Worm (Caenorhabditis elegans) whole organism, L1 larva: Measurements from ENCODE around the gene sshk-1.

Experiments used
- C04F5.9 ChIP-seq: sonication (generic microtip); optimal IDR thresholded peaks from 2 replicates; lab custom pipeline; 2016; ENCODE audit warnings: missing genetic modification characterization, missing compliant biosample characterization
- C34B4.2 ChIP-seq: sonication (generic microtip); optimal IDR thresholded peaks from 2 replicates; lab custom pipeline; 2017; ENCODE audit warnings: mild to moderate bottlenecking, missing genetic modification characterization, missing compliant biosample characterization
- F16B12.6 ChIP-seq: fragments of 150-350 bp; optimal IDR thresholded peaks from 2 replicates; lab custom pipeline; 2014; ENCODE audit warnings: missing biosample characterization, missing genetic modification characterization
- Y116A8C.19 ChIP-seq: sonication (generic microtip); optimal IDR thresholded peaks from 2 replicates; lab custom pipeline; 2016; ENCODE audit warnings: missing compliant biosample characterization, missing genetic modification characterization, borderline replicate concordance
- aha-1 ChIP-seq: fragments of 150-350 bp; optimal IDR thresholded peaks from 2 replicates; lab custom pipeline; 2014; ENCODE audit warnings: missing biosample characterization, missing genetic modification characterization
- aly-2 ChIP-seq: fragments of 150-350 bp; optimal IDR thresholded peaks from 2 replicates; lab custom pipeline; 2014; ENCODE audit warnings: missing biosample characterization, missing genetic modification characterization
- ama-1 ChIP-seq: fragments of 150-350 bp; optimal IDR thresholded peaks from 2 replicates; lab custom pipeline; 2014
- ceh-63 ChIP-seq: fragments of 200-800 bp; sonication (Bioruptor generic); optimal IDR thresholded peaks from 2 replicates; lab custom pipeline; 2018; ENCODE audit warnings: mild to moderate bottlenecking, missing genetic modification characterization, missing compliant biosample characterization
- ceh-8 ChIP-seq: fragments of 200-800 bp; sonication (Bioruptor generic); optimal IDR thresholded peaks from 2 replicates; lab custom pipeline; 2018; ENCODE audit warnings: mild to moderate bottlenecking, missing genetic modification characterization, moderate library complexity, missing compliant biosample characterization
- ceh-82 ChIP-seq, 3 experiments: fragments of 150-350 bp in 1 of 3; sonication (generic microtip) in 2 of 3; optimal IDR thresholded peaks; 2 replicates each; lab custom pipeline; 2014 to 2017; ENCODE audit warnings: missing biosample characterization in 3 of 3, missing genetic modification characterization in 3 of 3
- ceh-88 ChIP-seq: fragments of 200-800 bp; sonication (Bioruptor generic); IDR thresholded peaks from 2 replicates; pipeline ENCODE4 v1.3.6; 2022; ENCODE audit warnings: missing genetic modification characterization, missing compliant biosample characterization
- ces-1 ChIP-seq: fragments of 150-350 bp; optimal IDR thresholded peaks from 2 replicates; lab custom pipeline; 2014; ENCODE audit warnings: missing biosample characterization, missing genetic modification reagents, missing genetic modification characterization
- dpl-1 ChIP-seq, 3 experiments: fragments of 150-350 bp in 2 of 3; sonication (generic microtip) in 1 of 3; optimal IDR thresholded peaks; 2 replicates each; lab custom pipeline; 2014 to 2017; ENCODE audit warnings: missing biosample characterization in 3 of 3, missing genetic modification characterization in 3 of 3, missing genetic modification reagents in 3 of 3
- dsc-1 ChIP-seq: sonication (generic microtip); optimal IDR thresholded peaks from 2 replicates; lab custom pipeline; 2016; ENCODE audit warnings: mild to moderate bottlenecking, missing genetic modification characterization, missing compliant biosample characterization
- efl-1 ChIP-seq, 4 experiments: fragments of 150-350 bp; optimal IDR thresholded peaks in 3 of 4; peaks in 1 of 4; 1 replicate in 1 of 4; 2 replicates in 3 of 4; lab custom pipeline; 2014; ENCODE audit warnings: missing biosample characterization in 2 of 4, missing genetic modification characterization in 2 of 4, missing genetic modification reagents in 2 of 4
- egl-13 ChIP-seq: sonication (generic microtip); optimal IDR thresholded peaks from 2 replicates; lab custom pipeline; 2016; ENCODE audit warnings: missing genotype, missing genetic modification reagents, missing genetic modification characterization, missing compliant biosample characterization
- elt-3 ChIP-seq, 6 experiments: fragments of 150-350 bp in 1 of 6; sonication (generic microtip); optimal IDR thresholded peaks; 2 replicates each; lab custom pipeline; 2017 to 2018; ENCODE audit warnings: missing biosample characterization in 6 of 6, missing genetic modification characterization in 6 of 6, inconsistent platforms in 1 of 6
- fkh-10 ChIP-seq: sonication (generic microtip); optimal IDR thresholded peaks from 2 replicates; lab custom pipeline; 2017; ENCODE audit warnings: missing biosample characterization, missing genetic modification reagents, missing genetic modification characterization
- fkh-4 ChIP-seq: sonication (generic microtip); optimal IDR thresholded peaks from 2 replicates; lab custom pipeline; 2016; ENCODE audit warnings: missing compliant biosample characterization, missing genetic modification characterization, borderline replicate concordance
- fkh-8 ChIP-seq: sonication (generic microtip); optimal IDR thresholded peaks from 2 replicates; lab custom pipeline; 2016; ENCODE audit warnings: mild to moderate bottlenecking, missing genetic modification characterization, missing compliant biosample characterization
- fos-1 ChIP-seq: fragments of 150-350 bp; optimal IDR thresholded peaks from 2 replicates; lab custom pipeline; 2014; ENCODE audit warnings: missing biosample characterization, missing genetic modification characterization
- grh-1 ChIP-seq: fragments of 200-800 bp; sonication (Bioruptor generic); IDR thresholded peaks from 2 replicates; pipeline ENCODE4 v1.3.6; 2022; ENCODE audit warnings: missing genetic modification reagents, missing genetic modification characterization, missing compliant biosample characterization
- hlh-4 ChIP-seq: sonication (generic microtip); optimal IDR thresholded peaks from 2 replicates; lab custom pipeline; 2016; ENCODE audit warnings: mild to moderate bottlenecking, missing genetic modification characterization, missing compliant biosample characterization
- hpl-2 ChIP-seq: fragments of 150-350 bp; optimal IDR thresholded peaks from 2 replicates; lab custom pipeline; 2014; ENCODE audit warnings: missing biosample characterization, missing genetic modification reagents, missing genetic modification characterization
- isw-1 ChIP-seq: fragments of 200-800 bp; sonication (Bioruptor generic); IDR thresholded peaks from 2 replicates; pipeline ENCODE4 v1.3.6; 2022; ENCODE audit warnings: missing genetic modification characterization, missing compliant biosample characterization
- jun-1 ChIP-seq: fragments of 150-350 bp; optimal IDR thresholded peaks from 2 replicates; lab custom pipeline; 2014; ENCODE audit warnings: missing biosample characterization, missing genetic modification reagents, missing genetic modification characterization
- lin-14 ChIP-seq: fragments of 200-800 bp; sonication (Bioruptor generic); optimal IDR thresholded peaks from 2 replicates; lab custom pipeline; 2018; ENCODE audit warnings: mild to moderate bottlenecking, missing genetic modification characterization, moderate library complexity, missing compliant biosample characterization
- lin-15B ChIP-seq: fragments of 150-350 bp; sonication (generic microtip); optimal IDR thresholded peaks from 3 replicates; lab custom pipeline; 2014; ENCODE audit warnings: missing biosample characterization, missing genetic modification characterization
- lin-35 ChIP-seq, 2 experiments: fragments of 150-350 bp; optimal IDR thresholded peaks; 2 replicates each; lab custom pipeline; 2014; ENCODE audit warnings: missing biosample characterization in 2 of 2, missing genetic modification characterization in 2 of 2, missing genetic modification reagents in 2 of 2
- mdl-1 ChIP-seq, 2 experiments: fragments of 150-350 bp; optimal IDR thresholded peaks; 2 replicates each; lab custom pipeline; 2014 to 2017; ENCODE audit warnings: missing biosample characterization in 2 of 2, missing genetic modification characterization in 2 of 2, inconsistent platforms in 1 of 2
- nhr-11 ChIP-seq: fragments of 150-350 bp; optimal IDR thresholded peaks from 2 replicates; lab custom pipeline; 2014; ENCODE audit warnings: missing biosample characterization, missing genetic modification characterization
- nhr-12 ChIP-seq: sonication (generic microtip); optimal IDR thresholded peaks from 2 replicates; lab custom pipeline; 2017; ENCODE audit warnings: missing biosample characterization, missing genetic modification characterization
- nhr-19 ChIP-seq: fragments of 200-800 bp; sonication (Bioruptor generic); conservative IDR thresholded peaks from 2 replicates; pipeline ENCODE4 v1.3.6; 2022; ENCODE audit warnings: missing genetic modification characterization, missing compliant biosample characterization
- nhr-237 ChIP-seq: fragments of 150-350 bp; optimal IDR thresholded peaks from 2 replicates; lab custom pipeline; 2014; ENCODE audit warnings: missing biosample characterization, missing genetic modification characterization
- nhr-28 ChIP-seq: fragments of 150-350 bp; optimal IDR thresholded peaks from 2 replicates; lab custom pipeline; 2014; ENCODE audit warnings: missing biosample characterization, missing genetic modification characterization
- nhr-71 ChIP-seq: sonication (generic microtip); optimal IDR thresholded peaks from 2 replicates; lab custom pipeline; 2016; ENCODE audit warnings: mild to moderate bottlenecking, missing genetic modification characterization, moderate library complexity, missing compliant biosample characterization
- nhr-77 ChIP-seq: fragments of 150-350 bp; optimal IDR thresholded peaks from 2 replicates; lab custom pipeline; 2014; ENCODE audit warnings: missing biosample characterization, missing genetic modification characterization
- nhr-85 ChIP-seq: sonication (generic microtip); peaks from one replicate; lab custom pipeline; 2016; ENCODE audit warnings: missing genetic modification characterization, inconsistent platforms, missing compliant biosample characterization
- pax-3 ChIP-seq: fragments of 200-800 bp; sonication (Bioruptor generic); optimal IDR thresholded peaks from 2 replicates; lab custom pipeline; 2018; ENCODE audit warnings: mild to moderate bottlenecking, missing genetic modification characterization, moderate library complexity, missing compliant biosample characterization
- pqm-1 ChIP-seq: sonication (generic microtip); optimal IDR thresholded peaks from 3 replicates; lab custom pipeline; 2017; ENCODE audit warnings: missing biosample characterization, missing genetic modification characterization
- skn-1 ChIP-seq: fragments of 150-350 bp; optimal IDR thresholded peaks from 2 replicates; lab custom pipeline; 2014; ENCODE audit warnings: missing biosample characterization, missing genetic modification characterization
- snpc-4 ChIP-seq: fragments of 150-350 bp; optimal IDR thresholded peaks from 2 replicates; lab custom pipeline; 2014; ENCODE audit warnings: missing biosample characterization, missing genetic modification characterization
- snu-23 ChIP-seq: sonication (generic microtip); optimal IDR thresholded peaks from 2 replicates; lab custom pipeline; 2016; ENCODE audit warnings: missing genetic modification characterization, missing compliant biosample characterization
- sox-4 ChIP-seq: sonication (generic microtip); optimal IDR thresholded peaks from 2 replicates; lab custom pipeline; 2016; ENCODE audit warnings: missing genetic modification characterization, missing compliant biosample characterization
- sptf-1 ChIP-seq: fragments of 150-350 bp; optimal IDR thresholded peaks from 2 replicates; lab custom pipeline; 2014; ENCODE audit warnings: missing biosample characterization, missing genetic modification characterization
- swsn-7 ChIP-seq: sonication (generic microtip); optimal IDR thresholded peaks from 2 replicates; lab custom pipeline; 2016; ENCODE audit warnings: missing genetic modification characterization, missing compliant biosample characterization
- unc-130 ChIP-seq: fragments of 150-350 bp; optimal IDR thresholded peaks from 2 replicates; lab custom pipeline; 2017; ENCODE audit warnings: missing biosample characterization, missing genetic modification characterization, inconsistent platforms
- unc-30 ChIP-seq: sonication (generic microtip); optimal IDR thresholded peaks from 2 replicates; lab custom pipeline; 2017; ENCODE audit warnings: missing biosample characterization, missing genetic modification characterization
- unc-86 ChIP-seq: sonication (generic microtip); optimal IDR thresholded peaks from 2 replicates; lab custom pipeline; 2016; ENCODE audit warnings: missing genetic modification characterization, missing compliant biosample characterization
- unc-98 ChIP-seq: fragments of 200-800 bp; sonication (Bioruptor generic); IDR thresholded peaks from 2 replicates; pipeline ENCODE4 v1.3.6; 2022; ENCODE audit warnings: missing genetic modification characterization, missing compliant biosample characterization
- xbp-1 ChIP-seq: sonication (generic microtip); optimal IDR thresholded peaks from 2 replicates; lab custom pipeline; 2016; ENCODE audit warnings: missing genetic modification characterization, missing compliant biosample characterization
- zag-1 ChIP-seq: fragments of 150-350 bp; optimal IDR thresholded peaks from 2 replicates; lab custom pipeline; 2014; ENCODE audit warnings: missing biosample characterization, missing genetic modification characterization
- zip-4 ChIP-seq: fragments of 200-800 bp; sonication (Bioruptor generic); optimal IDR thresholded peaks from 2 replicates; lab custom pipeline; 2018; ENCODE audit warnings: mild to moderate bottlenecking, missing genetic modification characterization, moderate library complexity, missing compliant biosample characterization
- ztf-4 ChIP-seq: fragments of 150-350 bp; optimal IDR thresholded peaks from 2 replicates; lab custom pipeline; 2014; ENCODE audit warnings: missing biosample characterization, missing genetic modification characterization

sshk-1 gene

DNA sequence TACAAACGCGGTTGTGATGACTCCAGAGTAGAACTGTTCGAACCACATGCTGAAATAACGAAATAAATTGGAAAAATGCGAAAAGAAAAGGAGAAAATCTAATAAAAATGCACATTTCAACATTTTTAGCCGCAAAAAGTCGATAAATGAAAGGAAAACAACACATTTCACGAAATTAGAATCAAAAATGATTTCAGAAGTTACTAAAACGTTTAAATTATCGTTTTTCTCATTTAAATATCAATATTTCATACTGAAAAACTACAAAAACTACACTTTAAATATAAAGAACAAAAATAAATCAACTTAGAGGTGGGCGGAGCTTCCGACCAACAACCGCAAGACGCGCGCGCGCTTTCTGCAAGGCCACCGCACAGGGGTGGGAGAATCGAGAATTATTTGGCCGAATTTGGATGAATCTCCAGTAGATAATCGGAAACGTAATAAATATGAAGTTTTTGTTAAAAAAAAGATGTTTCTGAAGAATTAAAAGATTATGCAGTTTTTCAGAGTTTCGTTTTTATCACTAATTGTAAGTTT is 36.0 kb downstream of the sshk-1 start, which contains the start of gene ndua-1:
Gene ndua-1, minus strand, starts transcription at position 51 of the 540 bp plus-strand sequence.
- TF ChIP-seq elt-3 (tag; optimal IDR thresholded peaks at IDR 0.05; lab: Kevin White, UChicago) (peak in 1 of 6 experiments; percentile 22), lin-35 (GFP tag; optimal IDR thresholded peaks at IDR 0.05; lab: Kevin White, UChicago) (peak; percentile 6 to 43), ceh-82 (tag; optimal IDR thresholded peaks at IDR 0.05; lab: Kevin White, UChicago) (peak in 2 of 3 experiments; percentile 44 to 64), F16B12.6 (no peak), nhr-19 (no peak), unc-30 (tag; lab: Kevin White, UChicago) (no peak), nhr-77 (tag; lab: Kevin White, UChicago) (no peak), mdl-1 (tag; optimal IDR thresholded peaks at IDR 0.05; lab: Kevin White, UChicago) (no peak), pax-3 (tag; lab: Kevin White, UChicago) (no peak), nhr-71 (peak; percentile 66), nhr-85 (tag; lab: Kevin White, UChicago) (no peak), fkh-4 (tag; lab: Kevin White, UChicago) (no peak), isw-1 (GFP tag; lab: Robert Waterston, UW) (no peak), nhr-28 (no peak), egl-13 (tag; lab: Kevin White, UChicago) (no peak), ztf-4 (tag; lab: Kevin White, UChicago) (no peak), nhr-12 (tag; lab: Kevin White, UChicago) (no peak), Y116A8C.19 (tag; lab: Kevin White, UChicago) (no peak), snpc-4 (tag; lab: Kevin White, UChicago) (peak; percentile 65), ceh-63 (GFP tag; lab: Kevin White, UChicago) (no peak), aly-2 (tag; lab: Kevin White, UChicago) (no peak), swsn-7 (tag; lab: Kevin White, UChicago) (peak; percentile 61), pqm-1 (no peak), nhr-237 (tag; lab: Kevin White, UChicago) (no peak), fkh-8 (tag; lab: Kevin White, UChicago) (no peak), unc-86 (tag; lab: Kevin White, UChicago) (peak; percentile 1), efl-1 (optimal IDR thresholded peaks at IDR 0.05; lab: Kevin White, UChicago) (peak; percentile 10 to 44), efl-1 (GFP tag; optimal IDR thresholded peaks at IDR 0.05 in 1 of 2; lab: Kevin White, UChicago) (peak; percentile 17 to 94), fos-1 (no peak), lin-14 (GFP tag; lab: Kevin White, UChicago) (no peak), aha-1 (tag; lab: Kevin White, UChicago) (no peak), sox-4 (tag; lab: Kevin White, UChicago) (peak; percentile 27), ama-1 (lab: Kevin White, UChicago) (no peak), zip-4 (no peak), C04F5.9 (tag; lab: Kevin White, UChicago) (no peak), C34B4.2 (tag; lab: Kevin White, UChicago) (no peak), unc-98 (GFP tag; lab: Robert Waterston, UW) (no peak), unc-130 (tag; lab: Kevin White, UChicago) (peak; percentile 6), ceh-88 (GFP tag; lab: Robert Waterston, UW) (no peak), grh-1 (GFP tag; lab: Robert Waterston, UW) (no peak), zag-1 (tag; lab: Kevin White, UChicago) (no peak), nhr-11 (tag; lab: Kevin White, UChicago) (no peak), skn-1 (tag; lab: Kevin White, UChicago) (peak; percentile 58), lin-15B (tag; lab: Kevin White, UChicago) (no peak), jun-1 (tag; lab: Kevin White, UChicago) (no peak), hpl-2 (GFP tag; lab: Kevin White, UChicago) (no peak), dsc-1 (tag; lab: Kevin White, UChicago) (peak; percentile 35), sptf-1 (tag; lab: Kevin White, UChicago) (no peak), ceh-8 (GFP tag; lab: Kevin White, UChicago) (no peak), xbp-1 (tag; lab: Kevin White, UChicago) (peak; percentile 38), hlh-4 (no peak), fkh-10 (GFP tag; lab: Kevin White, UChicago) (no peak), ces-1 (no peak), snu-23 (GFP tag; lab: Kevin White, UChicago) (peak; percentile 71), dpl-1 (GFP tag; optimal IDR thresholded peaks at IDR 0.05; lab: Kevin White, UChicago) (peak in 2 of 3 experiments; percentile 22 to 23)
